Comparison of ENCODE assay signal across 7 worm cellular contexts in the genomic region with DNA sequence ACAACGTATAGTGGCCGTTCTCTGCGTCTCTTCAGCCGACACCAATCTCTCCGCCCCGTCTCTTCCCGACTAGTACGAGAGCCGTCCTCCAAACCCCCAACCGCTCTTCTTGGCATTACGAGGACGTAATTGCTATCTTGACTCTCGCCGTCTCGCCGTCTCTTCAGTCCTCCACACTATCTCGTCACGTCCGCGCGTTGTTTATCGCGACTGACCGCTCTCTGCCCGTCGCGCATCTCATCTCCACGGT.
TF ChIP-seq lines count a peak whose summit lies in the region.

No protein-coding gene starts in this region.

TF ChIP-seq in whole organism, L1 larva, 84 proteins besides CTCF, POLR2A, EP300 and RAD21 (continues in another document):
- TF ChIP-seq fos-1 (tag; optimal IDR thresholded peaks at IDR 0.05; lab: Kevin White, UChicago) (no peak), aha-1 (tag; optimal IDR thresholded peaks at IDR 0.05; lab: Kevin White, UChicago) (no peak), aly-2 (tag; optimal IDR thresholded peaks at IDR 0.05; lab: Kevin White, UChicago) (no peak), egl-13 (tag; optimal IDR thresholded peaks at IDR 0.05; lab: Kevin White, UChicago) (no peak), ztf-11 (tag; optimal IDR thresholded peaks at IDR 0.05; lab: Kevin White, UChicago) (no peak), ceh-8 (GFP tag; optimal IDR thresholded peaks at IDR 0.05; lab: Kevin White, UChicago) (no peak), C34B4.2 (tag; optimal IDR thresholded peaks at IDR 0.05; lab: Kevin White, UChicago) (no peak), snpc-4 (tag; optimal IDR thresholded peaks at IDR 0.05; lab: Kevin White, UChicago) (no peak), ceh-82 (tag; optimal IDR thresholded peaks at IDR 0.05; lab: Kevin White, UChicago) (peak in 1 of 3 experiments; percentile 27), lin-14 (GFP tag; optimal IDR thresholded peaks at IDR 0.05; lab: Kevin White, UChicago) (peak; percentile 90), unc-98 (GFP tag; IDR thresholded peaks at IDR 0.05; lab: Robert Waterston, UW) (no peak), tlp-1 (tag; optimal IDR thresholded peaks at IDR 0.05; lab: Kevin White, UChicago) (no peak), nhr-71 (tag; optimal IDR thresholded peaks at IDR 0.05; lab: Kevin White, UChicago) (no peak)

TF ChIP-seq in whole organism, L2 larva, 48 proteins besides CTCF, POLR2A, EP300 and RAD21:
- TF ChIP-seq aly-2 (tag; optimal IDR thresholded peaks at IDR 0.05; lab: Kevin White, UChicago) (no peak), sma-9 (GFP tag; optimal IDR thresholded peaks at IDR 0.05; lab: Kevin White, UChicago) (no peak), sma-9 (tag; optimal IDR thresholded peaks at IDR 0.05; lab: Kevin White, UChicago) (peak; percentile 81), mab-5 (tag; optimal IDR thresholded peaks at IDR 0.05; lab: Kevin White, UChicago) (no peak), sem-4 (tag; optimal IDR thresholded peaks at IDR 0.05; lab: Kevin White, UChicago) (peak; percentile 28), F13H6.1 (tag; optimal IDR thresholded peaks at IDR 0.05; lab: Kevin White, UChicago) (peak; percentile 100), nhr-12 (tag; optimal IDR thresholded peaks at IDR 0.05; lab: Kevin White, UChicago) (no peak), nhr-129 (tag; optimal IDR thresholded peaks at IDR 0.05; lab: Kevin White, UChicago) (no peak)

TF ChIP-seq in whole organism, L3 larva, 47 proteins besides CTCF, POLR2A, EP300 and RAD21 (continues in another document):
- TF ChIP-seq pqm-1 (tag; optimal IDR thresholded peaks at IDR 0.05; lab: Kevin White, UChicago): no peak
- no peak for TF ChIP-seq ceh-28 (tag; optimal IDR thresholded peaks at IDR 0.05; lab: Kevin White, UChicago)
- peak; percentile 61 for TF ChIP-seq snpc-4 (tag; optimal IDR thresholded peaks at IDR 0.05; lab: Kevin White, UChicago)
- no peak for TF ChIP-seq tbx-2 (tag; optimal IDR thresholded peaks at IDR 0.05; lab: Kevin White, UChicago)
- no peak for TF ChIP-seq nhr-237 (tag; optimal IDR thresholded peaks at IDR 0.05; lab: Kevin White, UChicago)
- peak; percentile 83 for TF ChIP-seq fkh-2 (tag; optimal IDR thresholded peaks at IDR 0.05; lab: Kevin White, UChicago)
- no peak for TF ChIP-seq egl-5 (tag; optimal IDR thresholded peaks at IDR 0.05; lab: Kevin White, UChicago)
- TF ChIP-seq zag-1 (tag; optimal IDR thresholded peaks at IDR 0.05; lab: Kevin White, UChicago): no peak
- peak; percentile 13 for TF ChIP-seq sea-2 (GFP tag; optimal IDR thresholded peaks at IDR 0.05; lab: Kevin White, UChicago)
- peak; percentile 78 for TF ChIP-seq hmg-11 (tag; optimal IDR thresholded peaks at IDR 0.05; lab: Kevin White, UChicago)
- TF ChIP-seq elt-3 (tag; optimal IDR thresholded peaks at IDR 0.05; lab: Kevin White, UChicago): no peak
- no peak for TF ChIP-seq ceh-16 (tag; optimal IDR thresholded peaks at IDR 0.05; lab: Kevin White, UChicago)
- no peak for TF ChIP-seq unc-39 (tag; optimal IDR thresholded peaks at IDR 0.05; lab: Kevin White, UChicago)
- TF ChIP-seq pha-4 (tag; optimal IDR thresholded peaks at IDR 0.05; lab: Kevin White, UChicago): no peak
- TF ChIP-seq nhr-25 (tag; optimal IDR thresholded peaks at IDR 0.05; lab: Kevin White, UChicago): peak; percentile 38

TF ChIP-seq in whole organism, L4 larva, 104 proteins besides CTCF, POLR2A, EP300 and RAD21 (continues in another document):
- peak in 1 of 2 experiments; percentile 100 for TF ChIP-seq unc-62 (GFP tag; optimal IDR thresholded peaks at IDR 0.05 in 1 of 2; lab: Kevin White, UChicago)
- TF ChIP-seq unc-62 (tag; optimal IDR thresholded peaks at IDR 0.05; lab: Kevin White, UChicago): no peak
- no peak for TF ChIP-seq mep-1 (tag; optimal IDR thresholded peaks at IDR 0.05; lab: Kevin White, UChicago)
- peak; percentile 84 for TF ChIP-seq hmg-1.1 (GFP tag; IDR thresholded peaks at IDR 0.05; lab: Robert Waterston, UW)
- TF ChIP-seq skn-1 (tag; optimal IDR thresholded peaks at IDR 0.05; lab: Kevin White, UChicago): no peak
- no peak for TF ChIP-seq nhr-48 (tag; optimal IDR thresholded peaks at IDR 0.05; lab: Kevin White, UChicago)
- peak in 1 of 2 experiments; percentile 29 for TF ChIP-seq daf-16 (GFP tag; optimal IDR thresholded peaks at IDR 0.05; lab: Kevin White, UChicago)
- no peak for TF ChIP-seq daf-16 (tag; optimal IDR thresholded peaks at IDR 0.05; lab: Kevin White, UChicago)
- no peak for TF ChIP-seq aha-1 (tag; lab: Kevin White, UChicago)
- TF ChIP-seq ama-1 (optimal IDR thresholded peaks at IDR 0.05; lab: Kevin White, UChicago): no peak
- TF ChIP-seq hlh-11 (tag; optimal IDR thresholded peaks at IDR 0.05; lab: Kevin White, UChicago): no peak
- no peak for TF ChIP-seq attf-4 (tag; optimal IDR thresholded peaks at IDR 0.05; lab: Kevin White, UChicago)
- no peak for TF ChIP-seq nhr-41 (GFP tag; IDR thresholded peaks at IDR 0.05; lab: Robert Waterston, UW)
- TF ChIP-seq pqm-1 (tag; optimal IDR thresholded peaks at IDR 0.05; lab: Kevin White, UChicago): no peak
- TF ChIP-seq ces-1 (GFP tag; optimal IDR thresholded peaks at IDR 0.05; lab: Kevin White, UChicago): no peak
- no peak for TF ChIP-seq lsy-2 (tag; optimal IDR thresholded peaks at IDR 0.05; lab: Kevin White, UChicago)

TF ChIP-seq in whole organism, late embryonic, 69 proteins besides CTCF, POLR2A, EP300 and RAD21:
- TF ChIP-seq ceh-14 (tag; optimal IDR thresholded peaks at IDR 0.05; lab: Kevin White, UChicago) (peak; percentile 93), F13H6.1 (tag; optimal IDR thresholded peaks at IDR 0.05; lab: Kevin White, UChicago) (peak; percentile 96), ets-4 (tag; optimal IDR thresholded peaks at IDR 0.05; lab: Kevin White, UChicago) (peak; percentile 82), unc-55 (GFP tag; optimal IDR thresholded peaks at IDR 0.05; lab: Kevin White, UChicago) (peak; percentile 79), ceh-48 (tag; optimal IDR thresholded peaks at IDR 0.05; lab: Kevin White, UChicago) (no peak), C08G9.2 (tag; optimal IDR thresholded peaks at IDR 0.05; lab: Kevin White, UChicago) (no peak), unc-42 (tag; optimal IDR thresholded peaks at IDR 0.05; lab: Kevin White, UChicago) (peak; percentile 28), T23F11.4 (GFP tag; optimal IDR thresholded peaks at IDR 0.05; lab: Kevin White, UChicago) (no peak), ceh-31 (tag; optimal IDR thresholded peaks at IDR 0.05; lab: Kevin White, UChicago) (peak; percentile 95)

TF ChIP-seq in whole organism, mixed stage, embryonic, 35 proteins besides CTCF, POLR2A, EP300 and RAD21:
- TF ChIP-seq nhr-28 (tag; optimal IDR thresholded peaks at IDR 0.05; lab: Kevin White, UChicago): no peak
- no peak for TF ChIP-seq ces-1 (GFP tag; optimal IDR thresholded peaks at IDR 0.05; lab: Kevin White, UChicago)
- TF ChIP-seq hlh-1 (tag; optimal IDR thresholded peaks at IDR 0.05; lab: Kevin White, UChicago): no peak
- TF ChIP-seq zip-8 (tag; optimal IDR thresholded peaks at IDR 0.05; lab: Kevin White, UChicago): peak; percentile 5

TF ChIP-seq in whole organism, young adult, 124 proteins besides CTCF, POLR2A, EP300 and RAD21 (continues in another document):
- TF ChIP-seq lin-40 (tag; optimal IDR thresholded peaks at IDR 0.05; lab: Kevin White, UChicago) (peak; percentile 51), snpc-1.3 (tag; optimal IDR thresholded peaks at IDR 0.05; lab: Kevin White, UChicago; ENCODE audit: insufficient read depth) (no peak), rpc-1 (optimal IDR thresholded peaks at IDR 0.05; lab: Kevin White, UChicago) (no peak), rpc-1 (tag; optimal IDR thresholded peaks at IDR 0.05; lab: Kevin White, UChicago) (no peak), lin-35 (GFP tag; optimal IDR thresholded peaks at IDR 0.05; lab: Kevin White, UChicago) (no peak), zfh-2 (GFP tag; conservative IDR thresholded peaks at IDR 0.05; lab: Robert Waterston, UW) (peak; percentile 98), ceh-58 (GFP tag; IDR thresholded peaks at IDR 0.05; lab: Robert Waterston, UW) (no peak), ztf-26 (tag; optimal IDR thresholded peaks at IDR 0.05; lab: Kevin White, UChicago) (no peak), ztf-25 (GFP tag; IDR thresholded peaks at IDR 0.05; lab: Robert Waterston, UW) (no peak), B0261.1 (tag; optimal IDR thresholded peaks at IDR 0.05; lab: Kevin White, UChicago) (no peak), attf-5 (GFP tag; optimal IDR thresholded peaks at IDR 0.05; lab: Kevin White, UChicago) (peak; percentile 43), egl-18 (GFP tag; IDR thresholded peaks at IDR 0.05; lab: Robert Waterston, UW) (no peak), nhr-27 (tag; optimal IDR thresholded peaks at IDR 0.05; lab: Kevin White, UChicago) (no peak), mcd-1 (GFP tag; IDR thresholded peaks at IDR 0.05; lab: Robert Waterston, UW) (0 out of 2 replicates have a peak, but pooled peaks have one; percentile 1), F57C9.4 (tag; optimal IDR thresholded peaks at IDR 0.05; lab: Kevin White, UChicago) (no peak), somi-1 (GFP tag; optimal IDR thresholded peaks at IDR 0.05; lab: Kevin White, UChicago) (no peak), ceh-91 (GFP tag; IDR thresholded peaks at IDR 0.05; lab: Robert Waterston, UW) (no peak), F22D6.2 (tag; optimal IDR thresholded peaks at IDR 0.05; lab: Kevin White, UChicago) (no peak), K12H6.12 (tag; optimal IDR thresholded peaks at IDR 0.05; lab: Kevin White, UChicago) (no peak), Y95B8A.8 (GFP tag; IDR thresholded peaks at IDR 0.05; lab: Robert Waterston, UW) (no peak), madf-3 (GFP tag; IDR thresholded peaks at IDR 0.05; lab: Robert Waterston, UW) (no peak), F52B5.7 (tag; optimal IDR thresholded peaks at IDR 0.05; lab: Kevin White, UChicago) (no peak), hmg-20 (GFP tag; IDR thresholded peaks at IDR 0.05; lab: Robert Waterston, UW) (no peak), snpc-4 (GFP tag; optimal IDR thresholded peaks at IDR 0.05; lab: Kevin White, UChicago) (no peak), snpc-4 (tag; optimal IDR thresholded peaks at IDR 0.05; lab: Kevin White, UChicago) (peak in 2 of 4 experiments; percentile 14 to 31), mxl-1 (tag; optimal IDR thresholded peaks at IDR 0.05; lab: Kevin White, UChicago) (no peak), rcor-1 (GFP tag; IDR thresholded peaks at IDR 0.05; lab: Robert Waterston, UW) (no peak), attf-6 (GFP tag; IDR thresholded peaks at IDR 0.05; lab: Robert Waterston, UW) (no peak), atf-7 (tag; optimal IDR thresholded peaks at IDR 0.05; lab: Kevin White, UChicago) (no peak), Y67H2A.10 (GFP tag; conservative IDR thresholded peaks at IDR 0.05; lab: Robert Waterston, UW) (no peak), ceh-100 (GFP tag; IDR thresholded peaks at IDR 0.05; lab: Robert Waterston, UW) (no peak), bed-1 (GFP tag; IDR thresholded peaks at IDR 0.05; lab: Robert Waterston, UW) (no peak), unc-130 (GFP tag; optimal IDR thresholded peaks at IDR 0.05; lab: Kevin White, UChicago) (no peak), hsf-1 (GFP tag; IDR thresholded peaks at IDR 0.05; lab: Robert Waterston, UW) (no peak), nhr-120 (GFP tag; IDR thresholded peaks at IDR 0.05; lab: Robert Waterston, UW) (no peak), ets-4 (GFP tag; optimal IDR thresholded peaks at IDR 0.05; lab: Kevin White, UChicago) (no peak)
